Fruit fly (Drosophila melanogaster) S2 (cell line): ENCODE data around the gene CG33158.

Source experiments
- CG8478 ChIP-seq: fragments of >200 bp; optimal IDR thresholded peaks from 2 replicates; lab custom pipeline; 2018
- CTCF ChIP-seq, 2 experiments: fragments of >200 bp; optimal IDR thresholded peaks; 2 replicates each; lab custom pipeline; 2018

- TF ChIP-seq CTCF (optimal IDR thresholded peaks at IDR 0.05; lab: Kevin White, UChicago), result no peak
- TF ChIP-seq CG8478 (lab: Kevin White, UChicago), result no peak
Observed at dm6 chr3L:16442628-16443027, 23.2 kb downstream of the CG33158 start.
